Worm (Caenorhabditis elegans) whole organism, young adult: ENCODE data around the gene ZK666.15.

Experiments used
- B0019.2 ChIP-seq: fragments of 200-800 bp; sonication (Bioruptor generic); conservative IDR thresholded peaks from 2 replicates; pipeline ENCODE4 v1.3.6; 2022; ENCODE audit warnings: missing genetic modification reagents, missing genetic modification characterization, missing compliant biosample characterization
- D2030.7 ChIP-seq: fragments of 200-800 bp; sonication (Bioruptor generic); IDR thresholded peaks from 2 replicates; pipeline ENCODE4 v1.3.6; 2022; ENCODE audit warnings: missing genetic modification reagents, missing genetic modification characterization, missing compliant biosample characterization
- F52B5.7 ChIP-seq: sonication (generic microtip); optimal IDR thresholded peaks from 2 replicates; lab custom pipeline; 2016; ENCODE audit warnings: mild to moderate bottlenecking, missing genetic modification characterization, missing compliant biosample characterization
- F57C9.4 ChIP-seq: sonication (generic microtip); optimal IDR thresholded peaks from 2 replicates; lab custom pipeline; 2017; ENCODE audit warnings: mild to moderate bottlenecking, missing genetic modification characterization, missing compliant biosample characterization
- Y56A3A.18 ChIP-seq: fragments of 200-800 bp; sonication (Bioruptor generic); IDR thresholded peaks from 2 replicates; pipeline ENCODE4 v1.3.6; 2022; ENCODE audit warnings: missing genetic modification reagents, missing genetic modification characterization, missing compliant biosample characterization
- ZK185.1 ChIP-seq: sonication (generic microtip); optimal IDR thresholded peaks from 2 replicates; lab custom pipeline; 2016; ENCODE audit warnings: mild to moderate bottlenecking, missing genetic modification characterization, missing compliant biosample characterization; ENCODE audit not compliant: poor library complexity, severe bottlenecking
- aptf-3 ChIP-seq: fragments of 200-800 bp; sonication (Bioruptor generic); IDR thresholded peaks from 2 replicates; pipeline ENCODE4 v1.3.6; 2022; ENCODE audit warnings: missing genetic modification characterization, missing compliant biosample characterization
- attf-5 ChIP-seq: fragments of 200-800 bp; sonication (Bioruptor generic); optimal IDR thresholded peaks from 2 replicates; lab custom pipeline; 2018; ENCODE audit warnings: mild to moderate bottlenecking, missing genetic modification characterization, missing compliant biosample characterization
- bed-2 ChIP-seq: fragments of 200-800 bp; sonication (Bioruptor generic); IDR thresholded peaks from 2 replicates; pipeline ENCODE4 v1.3.6; 2022; ENCODE audit warnings: missing genetic modification reagents, missing genetic modification characterization, missing compliant biosample characterization
- ceh-40 ChIP-seq: fragments of 200-800 bp; sonication (Bioruptor generic); IDR thresholded peaks from 2 replicates; pipeline ENCODE4 v1.3.6; 2022; ENCODE audit warnings: missing genetic modification characterization, missing compliant biosample characterization
- ceh-58 ChIP-seq: fragments of 200-800 bp; sonication (Bioruptor generic); IDR thresholded peaks from 2 replicates; pipeline ENCODE4 v1.3.6; 2022; ENCODE audit warnings: missing genetic modification characterization, missing compliant biosample characterization
- ceh-91 ChIP-seq: fragments of 200-800 bp; sonication (Bioruptor generic); IDR thresholded peaks from 2 replicates; pipeline ENCODE4 v1.3.6; 2022; ENCODE audit warnings: missing genetic modification reagents, missing genetic modification characterization, missing compliant biosample characterization
- die-1 ChIP-seq: sonication (generic microtip); optimal IDR thresholded peaks from 2 replicates; lab custom pipeline; 2016; ENCODE audit warnings: missing genotype, mild to moderate bottlenecking, missing genetic modification characterization, missing compliant biosample characterization
- dox-1 ChIP-seq: fragments of 200-800 bp; sonication (Bioruptor generic); IDR thresholded peaks from 2 replicates; pipeline ENCODE4 v1.3.6; 2022; ENCODE audit warnings: missing genetic modification reagents, missing genetic modification characterization, missing compliant biosample characterization
- dpff-1 ChIP-seq: sonication (generic microtip); optimal IDR thresholded peaks from 2 replicates; lab custom pipeline; 2017; ENCODE audit warnings: mild to moderate bottlenecking, missing genetic modification characterization, missing compliant biosample characterization
- dpl-1 ChIP-seq: fragments of 150-350 bp; optimal IDR thresholded peaks from 2 replicates; lab custom pipeline; 2014; ENCODE audit warnings: missing biosample characterization, missing genetic modification reagents, missing genetic modification characterization
- efl-1 ChIP-seq: fragments of 150-350 bp; optimal IDR thresholded peaks from 2 replicates; lab custom pipeline; 2014; ENCODE audit warnings: missing biosample characterization, missing genetic modification reagents, missing genetic modification characterization
- egl-18 ChIP-seq: fragments of 200-800 bp; sonication (Bioruptor generic); IDR thresholded peaks from 2 replicates; pipeline ENCODE4 v1.3.6; 2022; ENCODE audit warnings: missing genetic modification reagents, missing genetic modification characterization, missing compliant biosample characterization
- egrh-3 ChIP-seq: fragments of 200-800 bp; sonication (Bioruptor generic); IDR thresholded peaks from 2 replicates; pipeline ENCODE4 v1.3.6; 2022; ENCODE audit warnings: missing genetic modification reagents, missing genetic modification characterization, missing compliant biosample characterization
- him-1 ChIP-seq: sonication (generic microtip); optimal IDR thresholded peaks from 2 replicates; lab custom pipeline; 2016; ENCODE audit warnings: missing genotype, missing genetic modification reagents, missing genetic modification characterization, missing compliant biosample characterization
- hmg-1.2 ChIP-seq: fragments of 200-800 bp; sonication (Bioruptor generic); IDR thresholded peaks from 2 replicates; pipeline ENCODE4 v1.3.6; 2022; ENCODE audit warnings: missing genetic modification reagents, missing genetic modification characterization, missing compliant biosample characterization
- hmg-20 ChIP-seq: fragments of 200-800 bp; sonication (Bioruptor generic); IDR thresholded peaks from 2 replicates; pipeline ENCODE4 v1.3.6; 2022; ENCODE audit warnings: missing genetic modification reagents, missing genetic modification characterization, missing compliant biosample characterization
- hsf-1 ChIP-seq: fragments of 200-800 bp; sonication (Bioruptor generic); IDR thresholded peaks from 2 replicates; pipeline ENCODE4 v1.3.6; 2022; ENCODE audit warnings: missing genetic modification reagents, missing genetic modification characterization, missing compliant biosample characterization
- let-526 ChIP-seq: fragments of 200-800 bp; sonication (Bioruptor generic); IDR thresholded peaks from 2 replicates; pipeline ENCODE4 v1.3.6; 2022; ENCODE audit warnings: missing genetic modification reagents, missing genetic modification characterization, missing compliant biosample characterization
- let-607 ChIP-seq, 2 experiments: fragments of 200-800 bp in 1 of 2; sonication (Bioruptor generic) in 1 of 2; sonication (generic microtip) in 1 of 2; optimal IDR thresholded peaks; 2 replicates each; lab custom pipeline; 2016 to 2018; ENCODE audit warnings: mild to moderate bottlenecking in 2 of 2, missing compliant biosample characterization in 2 of 2, missing genetic modification characterization in 2 of 2, moderate library complexity in 2 of 2, missing genotype in 1 of 2
- lin-26 ChIP-seq: fragments of 200-800 bp; sonication (Bioruptor generic); IDR thresholded peaks from 2 replicates; pipeline ENCODE4 v1.3.6; 2022; ENCODE audit warnings: missing genetic modification reagents, missing genetic modification characterization, missing compliant biosample characterization
- lin-40 ChIP-seq: sonication (generic microtip); optimal IDR thresholded peaks from 2 replicates; lab custom pipeline; 2016; ENCODE audit warnings: missing genetic modification characterization, mild to moderate bottlenecking, missing compliant biosample characterization, missing genotype, missing genetic modification reagents
- lsl-1 ChIP-seq: fragments of 200-800 bp; sonication (Bioruptor generic); optimal IDR thresholded peaks from 2 replicates; lab custom pipeline; 2018; ENCODE audit warnings: mild to moderate bottlenecking, missing genetic modification characterization, moderate library complexity, missing compliant biosample characterization
- lsy-27 ChIP-seq: sonication (generic microtip); optimal IDR thresholded peaks from 2 replicates; lab custom pipeline; 2017; ENCODE audit warnings: missing genetic modification characterization, mild to moderate bottlenecking, missing compliant biosample characterization, antibody characterized with exemption, missing genotype, borderline replicate concordance; ENCODE audit not compliant: insufficient read depth
- mcd-1 ChIP-seq: fragments of 200-800 bp; sonication (Bioruptor generic); IDR thresholded peaks from 2 replicates; pipeline ENCODE4 v1.3.6; 2022; ENCODE audit warnings: missing genetic modification reagents, missing genetic modification characterization, missing compliant biosample characterization
- nfya-2 ChIP-seq: fragments of 200-800 bp; sonication (Bioruptor generic); IDR thresholded peaks from 2 replicates; pipeline ENCODE4 v1.3.6; 2022; ENCODE audit warnings: missing genetic modification reagents, missing genetic modification characterization, missing compliant biosample characterization
- nhr-27 ChIP-seq: fragments of 200-800 bp; sonication (Bioruptor generic); optimal IDR thresholded peaks from 2 replicates; lab custom pipeline; 2018; ENCODE audit warnings: mild to moderate bottlenecking, missing genetic modification characterization, moderate library complexity, missing compliant biosample characterization
- nhr-80 ChIP-seq: sonication (generic microtip); optimal IDR thresholded peaks from 2 replicates; lab custom pipeline; 2016; ENCODE audit warnings: missing genetic modification characterization, missing compliant biosample characterization
- nhr-90 ChIP-seq: sonication (generic microtip); optimal IDR thresholded peaks from 2 replicates; lab custom pipeline; 2016; ENCODE audit warnings: missing genotype, mild to moderate bottlenecking, missing genetic modification characterization, missing compliant biosample characterization
- pbrm-1 ChIP-seq: fragments of 200-800 bp; sonication (Bioruptor generic); IDR thresholded peaks from 2 replicates; pipeline ENCODE4 v1.3.6; 2022; ENCODE audit warnings: missing genetic modification reagents, missing genetic modification characterization, missing compliant biosample characterization
- pha-4 ChIP-seq: fragments of 150-350 bp; sonication (generic microtip); optimal IDR thresholded peaks from 2 replicates; lab custom pipeline; 2014; ENCODE audit warnings: missing biosample characterization, missing genetic modification reagents, missing genetic modification characterization
- rcor-1 ChIP-seq: fragments of 200-800 bp; sonication (Bioruptor generic); IDR thresholded peaks from 2 replicates; pipeline ENCODE4 v1.3.6; 2022; ENCODE audit warnings: missing genetic modification reagents, missing genetic modification characterization, missing compliant biosample characterization
- rec-8 ChIP-seq, 2 experiments: sonication (generic microtip); optimal IDR thresholded peaks; 2 replicates each; lab custom pipeline; 2016; ENCODE audit warnings: mild to moderate bottlenecking in 2 of 2, missing genetic modification characterization in 2 of 2, missing genetic modification reagents in 2 of 2, missing genotype in 2 of 2, missing biosample characterization in 1 of 2, missing compliant biosample characterization in 1 of 2, moderate library complexity in 1 of 2
- rpc-1 ChIP-seq, 2 experiments: fragments of 150-350 bp in 1 of 2; sonication (generic microtip) in 1 of 2; optimal IDR thresholded peaks; 2 replicates each; lab custom pipeline; 2014 to 2018; ENCODE audit warnings: missing biosample characterization in 1 of 2, missing genetic modification characterization in 1 of 2, missing genetic modification reagents in 1 of 2, missing genotype in 1 of 2
- sdz-38 ChIP-seq: sonication (generic microtip); optimal IDR thresholded peaks from 2 replicates; lab custom pipeline; 2016; ENCODE audit warnings: missing genotype, missing genetic modification characterization, missing compliant biosample characterization
- snpc-3.4 ChIP-seq: sonication (generic microtip); optimal IDR thresholded peaks from 2 replicates; lab custom pipeline; 2017; ENCODE audit warnings: missing genetic modification characterization, mild to moderate bottlenecking, missing compliant biosample characterization, antibody characterized with exemption, moderate library complexity, missing genotype, missing genetic modification reagents
- somi-1 ChIP-seq: fragments of 200-800 bp; sonication (Bioruptor generic); optimal IDR thresholded peaks from 2 replicates; lab custom pipeline; 2018; ENCODE audit warnings: mild to moderate bottlenecking, missing genetic modification characterization, missing compliant biosample characterization
- unc-62 ChIP-seq: fragments of 150-350 bp; optimal IDR thresholded peaks from 2 replicates; lab custom pipeline; 2014; ENCODE audit warnings: missing biosample characterization, missing genetic modification reagents, missing genetic modification characterization
- xnd-1 ChIP-seq: sonication (generic microtip); optimal IDR thresholded peaks from 2 replicates; lab custom pipeline; 2016; ENCODE audit warnings: missing genotype, missing genetic modification reagents, missing genetic modification characterization, missing compliant biosample characterization
- zfh-2 ChIP-seq: fragments of 200-800 bp; sonication (Bioruptor generic); conservative IDR thresholded peaks from 2 replicates; pipeline ENCODE4 v1.3.6; 2022; ENCODE audit warnings: missing genetic modification reagents, missing genetic modification characterization, missing compliant biosample characterization
- ztf-25 ChIP-seq: fragments of 200-800 bp; sonication (Bioruptor generic); IDR thresholded peaks from 2 replicates; pipeline ENCODE4 v1.3.6; 2022; ENCODE audit warnings: missing genetic modification reagents, missing genetic modification characterization, missing compliant biosample characterization
- ztf-26 ChIP-seq: sonication (generic microtip); optimal IDR thresholded peaks from 2 replicates; lab custom pipeline; 2017; ENCODE audit warnings: missing genetic modification characterization, missing compliant biosample characterization

The ZK666.15 gene

DNA sequence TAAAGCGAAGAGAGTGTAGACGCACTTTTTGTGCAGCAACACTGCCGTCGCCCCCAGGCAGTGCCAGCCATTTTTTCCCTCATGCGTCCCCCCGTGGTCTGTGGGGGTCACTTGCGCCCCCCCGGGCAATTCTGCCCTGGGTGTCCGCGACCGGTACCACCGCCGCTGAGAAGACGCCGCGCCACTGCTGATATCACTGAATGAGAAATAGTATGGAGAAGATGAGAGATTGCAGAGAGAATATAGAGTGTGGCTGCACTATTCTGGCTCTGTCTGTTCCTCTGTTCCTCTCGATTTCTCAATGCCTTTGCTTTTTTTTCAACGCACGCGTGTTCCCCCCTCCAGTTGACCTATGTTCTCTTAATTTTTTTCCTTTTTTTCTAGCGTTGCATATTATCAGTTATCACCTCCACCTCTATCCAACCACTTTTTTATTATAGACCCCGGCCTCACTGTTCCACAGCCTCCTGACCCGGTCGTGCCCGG is 40.9 kb downstream of the ZK666.15 start, which contains the start of gene mab-10 (continued):
- TF ChIP-seq zfh-2 (GFP tag; lab: Robert Waterston, UW) = peak; percentile 99
- no peak for TF ChIP-seq efl-1 (GFP tag; lab: Kevin White, UChicago)
- TF ChIP-seq snpc-3.4 (tag; lab: Kevin White, UChicago) = no peak
- no peak for TF ChIP-seq ceh-58
- TF ChIP-seq Y56A3A.18 = no peak
- no peak for TF ChIP-seq dpff-1 (tag; lab: Kevin White, UChicago)
- TF ChIP-seq bed-2 (GFP tag; lab: Robert Waterston, UW) = no peak
- peak; percentile 29 for TF ChIP-seq die-1 (tag; lab: Kevin White, UChicago)
- no peak for TF ChIP-seq rcor-1 (GFP tag; lab: Robert Waterston, UW)
- no peak for TF ChIP-seq hmg-20 (GFP tag; lab: Robert Waterston, UW)
- TF ChIP-seq nfya-2 (GFP tag; lab: Robert Waterston, UW) = no peak
- TF ChIP-seq let-526 = no peak
- no peak for TF ChIP-seq aptf-3 (GFP tag; lab: Robert Waterston, UW)
- no peak for TF ChIP-seq ceh-40 (GFP tag; lab: Robert Waterston, UW)
- TF ChIP-seq egrh-3 (GFP tag; lab: Robert Waterston, UW) = peak; percentile 92
- TF ChIP-seq mcd-1 (GFP tag; lab: Robert Waterston, UW) = peak; percentile 56
- TF ChIP-seq dpl-1 (GFP tag; lab: Kevin White, UChicago) = no peak
- no peak for TF ChIP-seq xnd-1 (tag; lab: Kevin White, UChicago)
- TF ChIP-seq hsf-1 (GFP tag; lab: Robert Waterston, UW) = no peak
- no peak for TF ChIP-seq let-607 (tag; optimal IDR thresholded peaks at IDR 0.05; lab: Kevin White, UChicago)
- TF ChIP-seq ztf-25 = no peak
- no peak for TF ChIP-seq lsl-1 (GFP tag; lab: Kevin White, UChicago)
- no peak for TF ChIP-seq somi-1 (GFP tag; lab: Kevin White, UChicago)
- TF ChIP-seq F57C9.4 (tag; lab: Kevin White, UChicago) = no peak
- no peak for TF ChIP-seq pha-4 (tag; lab: Kevin White, UChicago)
- peak; percentile 30 for TF ChIP-seq nhr-90 (tag; lab: Kevin White, UChicago)
- no peak for TF ChIP-seq egl-18
- no peak for TF ChIP-seq sdz-38
- peak; percentile 64 for TF ChIP-seq ztf-26 (tag; lab: Kevin White, UChicago)
- TF ChIP-seq ZK185.1 = no peak
- peak; percentile 30 for TF ChIP-seq F52B5.7 (tag; lab: Kevin White, UChicago)
- TF ChIP-seq D2030.7 (GFP tag; lab: Robert Waterston, UW) = 0 out of 2 replicates have a peak, but pooled peaks have one; percentile 10
- TF ChIP-seq rpc-1 (optimal IDR thresholded peaks at IDR 0.05; lab: Kevin White, UChicago) = no peak
- TF ChIP-seq rpc-1 (tag; optimal IDR thresholded peaks at IDR 0.05; lab: Kevin White, UChicago) = no peak
- no peak for TF ChIP-seq him-1 (tag; lab: Kevin White, UChicago)
- no peak for TF ChIP-seq B0019.2
- TF ChIP-seq nhr-27 (tag; lab: Kevin White, UChicago) = no peak
- no peak for TF ChIP-seq rec-8 (tag; optimal IDR thresholded peaks at IDR 0.05; lab: Kevin White, UChicago)

DNA sequence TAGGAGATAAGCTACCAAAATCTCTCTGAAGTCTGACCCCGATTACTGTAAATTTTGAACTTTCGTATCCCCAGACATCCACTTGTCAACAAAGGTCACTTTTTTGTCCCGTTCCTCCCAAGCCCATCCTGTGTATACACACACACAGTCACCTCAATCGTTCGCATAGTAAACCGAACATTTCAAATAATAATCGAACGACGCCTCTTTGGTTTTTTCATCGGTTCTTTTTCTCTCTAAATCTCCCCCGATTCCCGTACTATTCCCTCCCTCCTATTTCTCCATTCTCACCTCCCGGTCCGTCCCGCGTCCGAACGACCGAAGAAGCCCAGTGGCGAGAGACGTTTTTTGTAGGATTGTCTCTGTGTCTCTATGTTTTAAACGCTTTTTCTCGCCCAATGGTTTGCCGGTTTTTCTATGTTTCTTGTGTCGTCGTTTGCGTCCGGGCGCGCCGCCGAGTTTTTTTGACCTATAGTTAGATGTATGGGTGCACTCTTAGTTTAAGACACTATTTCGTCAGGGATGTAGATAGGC is 42.4 kb downstream of the ZK666.15 start:
- TF ChIP-seq hmg-1.2 (GFP tag; lab: Robert Waterston, UW) (peak; percentile 43; the same call in 1 of the 2 replicates), lin-26 (GFP tag; lab: Robert Waterston, UW) (0 out of 2 replicates have a peak, but pooled peaks have one; percentile 33), ceh-40 (GFP tag; lab: Robert Waterston, UW) (no peak), pbrm-1 (GFP tag; lab: Robert Waterston, UW) (no peak), lsy-27 (no peak), lsl-1 (GFP tag; lab: Kevin White, UChicago) (no peak), ceh-91 (GFP tag; lab: Robert Waterston, UW) (no peak), zfh-2 (GFP tag; lab: Robert Waterston, UW) (peak; percentile 89), dox-1 (0 out of 2 replicates have a peak, but pooled peaks have one; percentile 42), somi-1 (GFP tag; lab: Kevin White, UChicago) (no peak), lin-40 (tag; lab: Kevin White, UChicago) (no peak), unc-62 (no peak), attf-5 (GFP tag; lab: Kevin White, UChicago) (peak; percentile 2), him-1 (tag; lab: Kevin White, UChicago) (no peak), hmg-20 (GFP tag; lab: Robert Waterston, UW) (no peak), nhr-80 (tag; lab: Kevin White, UChicago) (peak; percentile 23)
